Fruit fly (Drosophila melanogaster) whole organism, wandering third instar larva: ENCODE results near the gene Nmd3.

Source experiments
- Abd-B ChIP-seq: fragments of >200 bp; optimal IDR thresholded peaks from 2 replicates; lab custom pipeline; 2017; ENCODE audit warnings: missing biosample characterization, missing genetic modification characterization
- CG32264 ChIP-seq: fragments of 200-800 bp; sonication (Bioruptor generic); optimal IDR thresholded peaks from 2 replicates; lab custom pipeline; 2016; ENCODE audit warnings: missing biosample characterization, missing genetic modification characterization
- CG9705 ChIP-seq: fragments of 200-800 bp; sonication (Bioruptor generic); optimal IDR thresholded peaks from 2 replicates; lab custom pipeline; 2018; ENCODE audit warnings: missing biosample characterization, mild to moderate bottlenecking, missing genetic modification characterization
- CrebA ChIP-seq: fragments of 200-800 bp; sonication (Bioruptor generic); optimal IDR thresholded peaks from 2 replicates; lab custom pipeline; 2016; ENCODE audit warnings: missing biosample characterization, mild to moderate bottlenecking, missing genetic modification characterization, borderline replicate concordance
- Dfd ChIP-seq: fragments of >200 bp; optimal IDR thresholded peaks from 2 replicates; lab custom pipeline; 2017; ENCODE audit warnings: missing biosample characterization, missing genetic modification characterization
- Dif ChIP-seq: fragments of 200-275, 200-300 bp; sonication (Bioruptor generic); optimal IDR thresholded peaks from 2 replicates; lab custom pipeline; 2018; ENCODE audit warnings: missing biosample characterization, missing genetic modification characterization; ENCODE audit not compliant: partially characterized antibody
- GATAd ChIP-seq: sonication (Bioruptor generic); optimal IDR thresholded peaks from 2 replicates; lab custom pipeline; 2016; ENCODE audit warnings: missing biosample characterization, missing genetic modification characterization
- HLH106 ChIP-seq: fragments of 200-800 bp; optimal IDR thresholded peaks from 3 replicates; lab custom pipeline; 2019; ENCODE audit warnings: missing biosample characterization, mild to moderate bottlenecking, missing genetic modification characterization, moderate library complexity
- Hnf4 ChIP-seq: fragments of 200-800 bp; sonication (Bioruptor generic); optimal IDR thresholded peaks from 2 replicates; lab custom pipeline; 2016; ENCODE audit warnings: missing biosample characterization, mild to moderate bottlenecking, missing genetic modification characterization
- Hr78 ChIP-seq: fragments of >200 bp; optimal IDR thresholded peaks from 2 replicates; lab custom pipeline; 2017; ENCODE audit warnings: missing biosample characterization, missing genetic modification characterization
- Hr83 ChIP-seq: fragments of 200-300 bp; sonication (Bioruptor generic); optimal IDR thresholded peaks from 2 replicates; lab custom pipeline; 2016; ENCODE audit warnings: missing biosample characterization, mild to moderate bottlenecking, missing genetic modification characterization, moderate library complexity; ENCODE audit not compliant: poor library complexity, severe bottlenecking
- Jra ChIP-seq: sonication (Bioruptor generic); optimal IDR thresholded peaks from 2 replicates; lab custom pipeline; 2016; ENCODE audit warnings: missing biosample characterization, missing genetic modification characterization
- Mio ChIP-seq: sonication (Bioruptor generic); optimal IDR thresholded peaks from 2 replicates; lab custom pipeline; 2016; ENCODE audit warnings: missing biosample characterization, missing genetic modification characterization
- Myc ChIP-seq: fragments of >200 bp; optimal IDR thresholded peaks from 2 replicates; lab custom pipeline; 2017
- N ChIP-seq: fragments of >200 bp; optimal IDR thresholded peaks from 2 replicates; lab custom pipeline; 2018; ENCODE audit warnings: missing biosample characterization, missing external identifiers, missing genetic modification characterization
- OdsH ChIP-seq: fragments of 200-800 bp; sonication (Bioruptor generic); optimal IDR thresholded peaks from 2 replicates; lab custom pipeline; 2016; ENCODE audit warnings: missing biosample characterization, mild to moderate bottlenecking, missing genetic modification characterization
- Rel ChIP-seq, 2 experiments: fragments of 200-800 bp; sonication (Bioruptor generic) in 1 of 2; optimal IDR thresholded peaks; 2 replicates in 1 of 2; 3 replicates in 1 of 2; lab custom pipeline; 2016 to 2019; ENCODE audit warnings: mild to moderate bottlenecking in 2 of 2, missing biosample characterization in 2 of 2, missing genetic modification characterization in 2 of 2, moderate library complexity in 1 of 2
- Sp1 ChIP-seq: fragments of 200-800 bp; sonication (Bioruptor generic); optimal IDR thresholded peaks from 3 replicates; lab custom pipeline; 2019; ENCODE audit warnings: missing biosample characterization, mild to moderate bottlenecking, missing genetic modification characterization, moderate library complexity
- Vsx2 ChIP-seq: fragments of 200-300, 225-300 bp; sonication (Bioruptor generic); optimal IDR thresholded peaks from 2 replicates; lab custom pipeline; 2018; ENCODE audit warnings: missing biosample characterization, missing genetic modification characterization; ENCODE audit not compliant: partially characterized antibody
- br ChIP-seq: fragments of 200-800 bp; sonication (Bioruptor generic); optimal IDR thresholded peaks from 2 replicates; lab custom pipeline; 2016; ENCODE audit warnings: missing biosample characterization, missing genetic modification characterization
- brk ChIP-seq: fragments of 200-800 bp; sonication (Bioruptor generic); optimal IDR thresholded peaks from 2 replicates; lab custom pipeline; 2016; ENCODE audit warnings: missing biosample characterization, mild to moderate bottlenecking, missing genetic modification characterization
- dl ChIP-seq, 2 experiments: fragments of 175-275, 200-275 bp in 1 of 2; fragments of 200-275 bp in 1 of 2; sonication (Bioruptor generic); optimal IDR thresholded peaks; lab custom pipeline; 2018; ENCODE audit warnings: mild to moderate bottlenecking in 2 of 2, missing biosample characterization in 2 of 2, missing genetic modification characterization in 2 of 2, moderate library complexity in 2 of 2; ENCODE audit not compliant: partially characterized antibody in 2 of 2, insufficient read depth in 1 of 2
- dmrt93B ChIP-seq: fragments of 200-800 bp; sonication (Bioruptor generic); optimal IDR thresholded peaks from 2 replicates; lab custom pipeline; 2018; ENCODE audit warnings: missing biosample characterization, mild to moderate bottlenecking, missing genetic modification characterization
- dsf ChIP-seq: sonication (Bioruptor generic); optimal IDR thresholded peaks from 2 replicates; lab custom pipeline; 2016; ENCODE audit warnings: missing biosample characterization, missing genetic modification characterization, borderline replicate concordance
- ey ChIP-seq: fragments of 200-800 bp; sonication (Bioruptor generic); optimal IDR thresholded peaks from 2 replicates; lab custom pipeline; 2016; ENCODE audit warnings: missing biosample characterization, missing genetic modification characterization
- foxo ChIP-seq, 2 experiments: fragments of 200-800 bp; sonication (Bioruptor generic); optimal IDR thresholded peaks; 2 replicates in 1 of 2; 3 replicates in 1 of 2; lab custom pipeline; 2016 to 2017; ENCODE audit warnings: missing biosample characterization in 2 of 2, missing genetic modification characterization in 2 of 2
- fru ChIP-seq: fragments of 200-800 bp; sonication (Bioruptor generic); optimal IDR thresholded peaks from 3 replicates; lab custom pipeline; 2016; ENCODE audit warnings: missing biosample characterization, mild to moderate bottlenecking, missing genetic modification characterization
- h ChIP-seq: fragments of 200-800 bp; sonication (Bioruptor generic); optimal IDR thresholded peaks from 3 replicates; lab custom pipeline; 2016; ENCODE audit warnings: missing biosample characterization, mild to moderate bottlenecking, missing genetic modification characterization
- jim ChIP-seq: fragments of 175-275, 200-325 bp; sonication (Bioruptor generic); optimal IDR thresholded peaks from 2 replicates; lab custom pipeline; 2016; ENCODE audit warnings: missing biosample characterization, mild to moderate bottlenecking, missing genetic modification characterization
- lola ChIP-seq: fragments of >200 bp; optimal IDR thresholded peaks from 2 replicates; lab custom pipeline; 2017; ENCODE audit warnings: missing biosample characterization, missing genetic modification characterization
- pan ChIP-seq: fragments of >200 bp; optimal IDR thresholded peaks from 2 replicates; lab custom pipeline; 2017
- psq ChIP-seq: fragments of 200-800 bp; sonication (Bioruptor generic); optimal IDR thresholded peaks from 3 replicates; lab custom pipeline; 2017; ENCODE audit warnings: missing biosample characterization, mild to moderate bottlenecking, missing genetic modification characterization, moderate library complexity
- rgr ChIP-seq: fragments of 200-800 bp; sonication (Bioruptor generic); optimal IDR thresholded peaks from 3 replicates; lab custom pipeline; 2016; ENCODE audit warnings: missing biosample characterization, mild to moderate bottlenecking, missing genetic modification characterization
- sage ChIP-seq: fragments of 200-800 bp; sonication (Bioruptor generic); optimal IDR thresholded peaks from 2 replicates; lab custom pipeline; 2016; ENCODE audit warnings: missing biosample characterization, mild to moderate bottlenecking, missing genetic modification characterization
- sv ChIP-seq: fragments of 200-800 bp; sonication (Bioruptor generic); optimal IDR thresholded peaks from 3 replicates; lab custom pipeline; 2016; ENCODE audit warnings: missing biosample characterization, missing genetic modification characterization
- tai ChIP-seq: sonication (Bioruptor generic); optimal IDR thresholded peaks from 2 replicates; lab custom pipeline; 2016; ENCODE audit warnings: missing biosample characterization, missing genetic modification characterization
- usp ChIP-seq: fragments of >200 bp; optimal IDR thresholded peaks from 2 replicates; lab custom pipeline; 2017; ENCODE audit warnings: missing biosample characterization, missing genetic modification characterization
- woc ChIP-seq: sonication (Bioruptor generic); optimal IDR thresholded peaks from 2 replicates; lab custom pipeline; 2016; ENCODE audit warnings: missing biosample characterization, mild to moderate bottlenecking, missing genetic modification characterization

Nmd3 gene

DNA sequence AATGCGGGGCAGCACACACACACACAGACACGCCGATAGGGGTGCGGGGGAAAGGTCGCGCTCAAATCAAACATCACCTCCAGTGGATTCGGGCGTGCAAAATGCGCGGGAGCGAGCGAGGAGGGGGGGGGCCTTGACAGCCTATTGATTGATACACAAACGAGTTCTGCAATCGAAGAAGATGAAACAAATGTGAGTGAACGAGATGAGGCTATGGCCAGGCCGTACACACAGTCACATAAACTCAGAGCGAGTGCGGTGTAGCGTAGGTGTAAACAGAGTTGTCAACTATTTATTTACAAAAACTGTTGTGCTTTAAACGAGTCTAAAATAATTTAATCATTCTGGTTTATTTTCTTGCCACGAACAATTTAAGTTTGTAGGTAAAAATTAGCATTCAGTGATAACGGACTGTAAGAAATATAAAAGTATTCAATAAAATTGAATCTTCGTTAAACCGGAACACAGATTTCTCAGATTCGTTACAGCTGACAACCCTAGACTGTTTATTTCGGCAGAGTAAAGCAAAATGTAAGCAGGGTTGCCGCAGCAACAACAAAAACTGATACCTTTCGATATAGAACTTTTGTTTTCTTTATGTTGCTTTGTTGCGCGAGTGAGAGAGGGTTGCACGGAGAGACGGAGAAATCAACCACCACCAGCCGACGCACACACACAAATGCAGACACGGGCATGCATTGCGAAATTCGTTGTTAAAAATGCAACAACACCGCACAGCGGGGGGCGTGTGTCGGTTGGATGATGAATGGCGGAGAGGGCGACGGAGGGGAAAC is 49.3 kb downstream of the Nmd3 start:
- TF ChIP-seq Hr78 (GFP tag; lab: Kevin White, UChicago) (no peak), HLH106 (peak; percentile 96), Sp1 (peak; percentile 96), CrebA (GFP tag; lab: Kevin White, UChicago) (peak; percentile 66), dl (GFP tag; optimal IDR thresholded peaks at IDR 0.05; lab: Kevin White, UChicago; ENCODE audit: insufficient read depth in 1 of 2, partially characterized antibody in 2 of 2) (peak in 1 of 2 experiments; percentile 55), usp (no peak), dsf (GFP tag; lab: Kevin White, UChicago) (peak; percentile 70), jim (GFP tag; lab: Kevin White, UChicago) (peak; percentile 82), woc (GFP tag; lab: Kevin White, UChicago) (peak; percentile 88), Dif (peak; percentile 57), N (no peak), tai (GFP tag; lab: Kevin White, UChicago) (peak; percentile 87), GATAd (GFP tag; lab: Kevin White, UChicago) (no peak), Dfd (GFP tag; lab: Kevin White, UChicago) (peak; percentile 40), CG9705 (GFP tag; lab: Kevin White, UChicago) (peak; percentile 94), pan (lab: Kevin White, UChicago) (no peak), Jra (peak; percentile 87), Myc (lab: Kevin White, UChicago) (no peak), rgr (GFP tag; lab: Kevin White, UChicago) (peak; percentile 92), Rel (GFP tag; optimal IDR thresholded peaks at IDR 0.05; lab: Kevin White, UChicago) (peak; percentile 64), Rel (tag; optimal IDR thresholded peaks at IDR 0.05; lab: Kevin White, UChicago) (peak; percentile 93), h (GFP tag; lab: Kevin White, UChicago) (peak; percentile 95), sage (GFP tag; lab: Kevin White, UChicago) (peak; percentile 83), psq (GFP tag; lab: Kevin White, UChicago) (peak; percentile 89), Hnf4 (GFP tag; lab: Kevin White, UChicago) (peak; percentile 83), Hr83 (GFP tag; lab: Kevin White, UChicago) (peak; percentile 37), OdsH (GFP tag; lab: Kevin White, UChicago) (peak; percentile 92), lola (GFP tag; lab: Kevin White, UChicago) (no peak), foxo (GFP tag; optimal IDR thresholded peaks at IDR 0.05; lab: Kevin White, UChicago) (peak; percentile 37 to 94), Abd-B (GFP tag; lab: Kevin White, UChicago) (no peak), fru (GFP tag; lab: Kevin White, UChicago) (peak; percentile 94), sv (peak; percentile 77), Vsx2 (GFP tag; lab: Kevin White, UChicago) (peak; percentile 68), br (peak; percentile 91), Mio (GFP tag; lab: Kevin White, UChicago) (peak; percentile 52), ey (GFP tag; lab: Kevin White, UChicago) (peak; percentile 95), dmrt93B (GFP tag; lab: Kevin White, UChicago) (peak; percentile 93), brk (GFP tag; lab: Kevin White, UChicago) (peak; percentile 80), CG32264 (GFP tag; lab: Kevin White, UChicago) (peak; percentile 58)
- TF ChIP-seq, all 38 proteins: peak for 30

DNA sequence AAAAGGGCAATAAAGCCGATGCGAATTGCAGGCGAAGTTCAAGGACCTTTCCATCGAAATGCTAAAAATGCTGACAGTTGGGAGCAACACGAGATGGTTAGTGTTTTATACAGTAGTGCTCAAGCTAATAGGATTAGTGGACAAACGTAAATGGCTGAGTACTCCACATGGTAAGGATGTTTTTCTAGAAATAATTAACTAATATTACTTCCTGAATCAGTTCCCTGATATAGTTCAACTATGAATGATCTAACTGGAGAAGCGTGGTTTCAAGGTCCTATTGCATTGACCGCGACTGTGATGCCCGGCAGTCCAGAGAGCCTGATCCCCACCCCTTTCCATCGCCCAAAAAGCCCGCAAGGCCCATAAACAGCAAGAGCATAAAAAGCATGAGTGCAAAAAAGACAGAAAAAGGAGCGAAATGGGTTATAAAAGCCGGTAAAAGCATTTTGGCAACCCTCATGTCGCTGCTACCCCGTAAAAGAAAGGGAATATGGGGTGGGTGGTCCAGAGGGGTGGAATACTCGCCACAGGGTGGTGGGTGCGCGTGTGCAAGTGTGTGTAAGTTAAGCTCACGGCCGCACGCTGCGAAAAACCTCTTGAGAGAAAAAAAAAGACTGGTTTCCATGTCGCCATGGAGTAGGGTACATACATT is 50.1 kb downstream of the Nmd3 start:
- peak; percentile 90 for TF ChIP-seq rgr (GFP tag; lab: Kevin White, UChicago)
- peak; percentile 72 for TF ChIP-seq CG9705 (GFP tag; lab: Kevin White, UChicago)
- peak; percentile 92 for TF ChIP-seq br
- peak; percentile 89 for TF ChIP-seq Hnf4 (GFP tag; lab: Kevin White, UChicago)
- TF ChIP-seq psq (GFP tag; lab: Kevin White, UChicago), result peak; percentile 62
- peak; percentile 38 for TF ChIP-seq Mio (GFP tag; lab: Kevin White, UChicago)
- peak; percentile 44 for TF ChIP-seq GATAd (GFP tag; lab: Kevin White, UChicago)
- peak; percentile 15 for TF ChIP-seq Jra
- no peak for TF ChIP-seq Abd-B (GFP tag; lab: Kevin White, UChicago)
- TF ChIP-seq usp, result no peak
- peak; percentile 88 for TF ChIP-seq ey (GFP tag; lab: Kevin White, UChicago)
- TF ChIP-seq brk (GFP tag; lab: Kevin White, UChicago), result peak; percentile 49
- peak; percentile 91 for TF ChIP-seq h (GFP tag; lab: Kevin White, UChicago)
- peak; percentile 70 for TF ChIP-seq CG32264 (GFP tag; lab: Kevin White, UChicago)
- no peak for TF ChIP-seq CrebA (GFP tag; lab: Kevin White, UChicago)
- no peak for TF ChIP-seq Vsx2 (GFP tag; lab: Kevin White, UChicago)
- TF ChIP-seq OdsH (GFP tag; lab: Kevin White, UChicago), result peak; percentile 87
- TF ChIP-seq Sp1, result peak; percentile 91
- TF ChIP-seq tai (GFP tag; lab: Kevin White, UChicago), result peak; percentile 71
- TF ChIP-seq fru (GFP tag; lab: Kevin White, UChicago), result peak; percentile 93
- peak; percentile 46 for TF ChIP-seq dsf (GFP tag; lab: Kevin White, UChicago)
- no peak for TF ChIP-seq Hr83 (GFP tag; lab: Kevin White, UChicago)
- TF ChIP-seq foxo (GFP tag; optimal IDR thresholded peaks at IDR 0.05; lab: Kevin White, UChicago), result peak; percentile 15 to 92
- TF ChIP-seq jim (GFP tag; lab: Kevin White, UChicago), result no peak
- peak; percentile 91 for TF ChIP-seq HLH106
- TF ChIP-seq dmrt93B (GFP tag; lab: Kevin White, UChicago), result peak; percentile 75
- TF ChIP-seq N, result no peak
- peak; percentile 36 for TF ChIP-seq Rel (GFP tag; optimal IDR thresholded peaks at IDR 0.05; lab: Kevin White, UChicago)
- peak; percentile 9 for TF ChIP-seq Rel (tag; optimal IDR thresholded peaks at IDR 0.05; lab: Kevin White, UChicago)
- TF ChIP-seq sage (GFP tag; lab: Kevin White, UChicago), result peak; percentile 87
- TF ChIP-seq woc (GFP tag; lab: Kevin White, UChicago), result peak; percentile 84
- TF ChIP-seq sv, result peak; percentile 4
